Fruit fly (Drosophila melanogaster): ENCODE data around the gene CG6999.

The CG6999 gene

DNA sequence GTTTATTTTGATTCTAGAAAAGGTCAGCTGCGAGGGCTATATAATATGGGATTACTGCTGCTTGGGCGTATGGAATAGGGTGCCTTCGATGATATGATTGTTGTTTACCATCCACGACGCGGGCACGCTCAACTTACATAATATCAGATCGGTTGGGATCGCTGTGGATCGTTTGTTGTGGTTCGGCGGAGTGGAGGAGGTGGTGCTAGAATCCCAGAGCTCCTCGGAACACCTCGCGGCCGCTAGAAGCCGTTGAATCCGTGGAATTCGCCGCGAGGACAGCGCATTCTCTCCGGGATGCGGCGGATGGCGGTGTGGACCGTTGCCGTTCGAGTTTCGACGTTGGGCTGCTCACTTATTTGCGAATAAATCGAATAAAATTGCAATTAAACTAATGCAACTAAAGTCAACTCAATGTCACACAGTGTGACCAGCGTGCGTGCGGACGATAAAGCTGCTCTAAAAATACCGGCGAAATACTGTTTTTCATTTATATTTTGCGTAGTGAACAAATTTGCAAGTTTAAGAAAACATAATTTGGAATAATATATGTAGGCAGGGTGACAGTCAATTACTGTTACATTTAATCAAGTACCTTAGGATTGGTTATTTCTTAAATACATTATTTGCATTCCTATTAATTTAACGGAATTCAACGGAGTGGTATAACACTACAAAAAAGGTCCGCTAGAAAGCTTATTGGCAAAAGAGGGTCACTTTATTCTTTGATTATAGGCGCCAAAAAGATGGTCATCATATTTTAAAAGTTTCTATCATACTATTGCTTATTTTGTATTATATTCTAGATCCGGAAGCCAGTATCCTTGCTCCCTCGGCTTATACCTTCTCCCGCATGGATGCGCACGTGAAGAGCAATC lies 15.4 kb downstream of the CG6999 start, which contains the start of gene CG7766 (continued):
- no peak for TF ChIP-seq Lhr (GFP tag; optimal IDR thresholded peaks at IDR 0.05)
- TF ChIP-seq Ptx1 (GFP tag; IDR thresholded peaks at IDR 0.05): no peak
- TF ChIP-seq CG6791 (GFP tag; IDR thresholded peaks at IDR 0.05; ENCODE audit: partially characterized antibody): no peak
- TF ChIP-seq CG3281 (GFP tag; optimal IDR thresholded peaks at IDR 0.05): no peak
- no peak for TF ChIP-seq CG14860 (GFP tag; IDR thresholded peaks at IDR 0.05; ENCODE audit: partially characterized antibody)
- TF ChIP-seq CG2712 (tag; optimal IDR thresholded peaks at IDR 0.05): no peak
- no peak for TF ChIP-seq CrebB (tag; optimal IDR thresholded peaks at IDR 0.05)
- no peak for TF ChIP-seq wek (GFP tag; optimal IDR thresholded peaks at IDR 0.05)
- TF ChIP-seq CG4424 (GFP tag; optimal IDR thresholded peaks at IDR 0.05): no peak
- TF ChIP-seq CG8359 (GFP tag; optimal IDR thresholded peaks at IDR 0.05; ENCODE audit: borderline replicate concordance): no peak
- TF ChIP-seq CG7556 (GFP tag; optimal IDR thresholded peaks at IDR 0.05): no peak
- no peak for TF ChIP-seq CG4404 (GFP tag; IDR thresholded peaks at IDR 0.05)
- no peak for TF ChIP-seq CG5245 (GFP tag; optimal IDR thresholded peaks at IDR 0.05)
- TF ChIP-seq jumu (GFP tag; optimal IDR thresholded peaks at IDR 0.05): no peak
- TF ChIP-seq CG6175 (GFP tag; IDR thresholded peaks at IDR 0.05): no peak
- TF ChIP-seq CG16815 (GFP tag; optimal IDR thresholded peaks at IDR 0.05): no peak
- TF ChIP-seq CG8290 (GFP tag; optimal IDR thresholded peaks at IDR 0.05): no peak
- no peak for TF ChIP-seq CG8290 (tag; optimal IDR thresholded peaks at IDR 0.05)
- no peak for TF ChIP-seq Bgb (GFP tag; IDR thresholded peaks at IDR 0.05; ENCODE audit: partially characterized antibody)
- TF ChIP-seq CG10462 (GFP tag; optimal IDR thresholded peaks at IDR 0.05): no peak
- no peak for TF ChIP-seq Adf1 (GFP tag; IDR thresholded peaks at IDR 0.05)
- no peak for TF ChIP-seq sim (GFP tag; IDR thresholded peaks at IDR 0.05)
- no peak for TF ChIP-seq CG16813 (GFP tag; IDR thresholded peaks at IDR 0.05; ENCODE audit: partially characterized antibody)
- TF ChIP-seq CG11696 (GFP tag; IDR thresholded peaks at IDR 0.05): no peak
- TF ChIP-seq CG17361 (GFP tag; IDR thresholded peaks at IDR 0.05): no peak
- no peak for TF ChIP-seq CG9876 (GFP tag; optimal IDR thresholded peaks at IDR 0.05)
- no peak for TF ChIP-seq Dad (GFP tag; optimal IDR thresholded peaks at IDR 0.05)
- no peak for TF ChIP-seq sens-2 (GFP tag; IDR thresholded peaks at IDR 0.05)
- no peak for TF ChIP-seq CG43689 (GFP tag; IDR thresholded peaks at IDR 0.05)
- TF ChIP-seq kay (GFP tag; optimal IDR thresholded peaks at IDR 0.05): no peak
- no peak for TF ChIP-seq NK7.1 (GFP tag; optimal IDR thresholded peaks at IDR 0.05)
- no peak for TF ChIP-seq CG18599 (GFP tag; optimal IDR thresholded peaks at IDR 0.05)
- no peak for TF ChIP-seq Kr (GFP tag; optimal IDR thresholded peaks at IDR 0.05)
- TF ChIP-seq CG1647 (GFP tag; optimal IDR thresholded peaks at IDR 0.05): no peak
- TF ChIP-seq stc (GFP tag; IDR thresholded peaks at IDR 0.05): no peak
- peak; percentile 57; the same call in 1 of the 2 replicates for TF ChIP-seq crol (GFP tag; IDR thresholded peaks at IDR 0.05)
- no peak for TF ChIP-seq schlank (tag; optimal IDR thresholded peaks at IDR 0.05)
- TF ChIP-seq tgo (GFP tag; IDR thresholded peaks at IDR 0.05): no peak
- TF ChIP-seq CG10267 (tag; optimal IDR thresholded peaks at IDR 0.05): no peak
- no peak for TF ChIP-seq slbo (GFP tag; IDR thresholded peaks at IDR 0.05)
- no peak for TF ChIP-seq Dek (tag; optimal IDR thresholded peaks at IDR 0.05)
- no peak for TF ChIP-seq Trl (optimal IDR thresholded peaks at IDR 0.05)
- TF ChIP-seq Trl (GFP tag; optimal IDR thresholded peaks at IDR 0.05): no peak
- TF ChIP-seq hkb (optimal IDR thresholded peaks at IDR 0.05): no peak
- TF ChIP-seq hkb (GFP tag; IDR thresholded peaks at IDR 0.05): no peak
- no peak for TF ChIP-seq CG17829 (tag; optimal IDR thresholded peaks at IDR 0.05)
- TF ChIP-seq E2f1 (GFP tag; IDR thresholded peaks at IDR 0.05): no peak
- no peak for TF ChIP-seq CG10543 (GFP tag; optimal IDR thresholded peaks at IDR 0.05)
- peak in 1 of 2 experiments; percentile 92 for TF ChIP-seq Pdp1 (GFP tag; optimal IDR thresholded peaks at IDR 0.05)
- no peak for TF ChIP-seq pita (GFP tag; optimal IDR thresholded peaks at IDR 0.05)
- TF ChIP-seq HmgZ (tag; optimal IDR thresholded peaks at IDR 0.05): no peak

All from whole organism, embryonic.